Worm (Caenorhabditis elegans): Measurements from ENCODE around the gene T26H5.4.

Gene T26H5.4

ce11 chrV:15483563-15483962 is 35.1 kb upstream of the T26H5.4 start:
- peak; percentile 36 for TF ChIP-seq nhr-85 (tag)
- peak; percentile 37 for TF ChIP-seq snu-23 (GFP tag; optimal IDR thresholded peaks at IDR 0.05)
- no peak for TF ChIP-seq sox-4 (tag; optimal IDR thresholded peaks at IDR 0.05)
- no peak for TF ChIP-seq fkh-10 (GFP tag; optimal IDR thresholded peaks at IDR 0.05)
- TF ChIP-seq nhr-20 (tag; optimal IDR thresholded peaks at IDR 0.05), result peak; percentile 39
- no peak for TF ChIP-seq lin-15B (tag; optimal IDR thresholded peaks at IDR 0.05)
- TF ChIP-seq nhr-90 (tag; optimal IDR thresholded peaks at IDR 0.05; ENCODE audit: poor library complexity), result peak; percentile 16
- no peak for TF ChIP-seq zip-4 (GFP tag; optimal IDR thresholded peaks at IDR 0.05)
- peak in 1 of 2 experiments; percentile 43 for TF ChIP-seq lin-35 (GFP tag; optimal IDR thresholded peaks at IDR 0.05)
- no peak for TF ChIP-seq tbx-2 (tag; optimal IDR thresholded peaks at IDR 0.05)
- peak; percentile 6 for TF ChIP-seq elt-2 (tag; optimal IDR thresholded peaks at IDR 0.05)
- TF ChIP-seq elt-3 (tag; optimal IDR thresholded peaks at IDR 0.05), result peak in 1 of 6 experiments; percentile 9
- TF ChIP-seq blmp-1 (tag; optimal IDR thresholded peaks at IDR 0.05), result peak; percentile 45
- TF ChIP-seq nhr-19 (GFP tag; conservative IDR thresholded peaks at IDR 0.05), result peak; percentile 27; the same call in 1 of the 2 replicates
- peak; percentile 17 for TF ChIP-seq mep-1 (tag; optimal IDR thresholded peaks at IDR 0.05)
- TF ChIP-seq lin-14 (GFP tag; optimal IDR thresholded peaks at IDR 0.05), result peak; percentile 57

- TF ChIP-seq sptf-1 (tag; optimal IDR thresholded peaks at IDR 0.05) (no peak), nhr-11 (tag; optimal IDR thresholded peaks at IDR 0.05) (no peak)
Measured at ce11 chrV:15481374-15481773, 32.9 kb upstream of the T26H5.4 start, which contains the start of gene nhr-150. TSS of gene nhr-150 (minus strand) at chrV:15481465.

- no peak for TF ChIP-seq rnt-1 (tag; optimal IDR thresholded peaks at IDR 0.05)
- TF ChIP-seq sptf-1 (tag; optimal IDR thresholded peaks at IDR 0.05), result no peak
- no peak for TF ChIP-seq snpc-4 (tag; optimal IDR thresholded peaks at IDR 0.05)
- no peak for TF ChIP-seq sox-4 (tag; optimal IDR thresholded peaks at IDR 0.05)
- TF ChIP-seq skn-1 (tag; optimal IDR thresholded peaks at IDR 0.05), result no peak
- TF ChIP-seq pag-3 (tag; optimal IDR thresholded peaks at IDR 0.05; ENCODE audit: borderline replicate concordance, insufficient read depth), result no peak
- TF ChIP-seq nhr-76 (tag; optimal IDR thresholded peaks at IDR 0.05), result no peak
- TF ChIP-seq snu-23 (GFP tag; optimal IDR thresholded peaks at IDR 0.05), result no peak
- TF ChIP-seq F16B12.6 (tag; optimal IDR thresholded peaks at IDR 0.05), result no peak
- TF ChIP-seq C04F5.9 (tag; optimal IDR thresholded peaks at IDR 0.05), result no peak
- no peak for TF ChIP-seq zag-1 (tag; optimal IDR thresholded peaks at IDR 0.05)
- TF ChIP-seq unc-62 (GFP tag; optimal IDR thresholded peaks at IDR 0.05), result no peak
- no peak for TF ChIP-seq nhr-19 (GFP tag; conservative IDR thresholded peaks at IDR 0.05)
- TF ChIP-seq ceh-63 (GFP tag; optimal IDR thresholded peaks at IDR 0.05), result no peak
- no peak for TF ChIP-seq hlh-17 (GFP tag; optimal IDR thresholded peaks at IDR 0.05; ENCODE audit: borderline replicate concordance)
- no peak for TF ChIP-seq lsy-2 (tag; optimal IDR thresholded peaks at IDR 0.05)
- no peak for TF ChIP-seq vab-15 (tag; optimal IDR thresholded peaks at IDR 0.05)
- no peak for TF ChIP-seq xbp-1 (tag; optimal IDR thresholded peaks at IDR 0.05)
Measured at ce11 chrV:15480505-15481075, 32.1 kb upstream of the T26H5.4 start.

ce11 chrV:15479825-15480224 is 31.3 kb upstream of the T26H5.4 start:
- TF ChIP-seq tlp-1 (tag; optimal IDR thresholded peaks at IDR 0.05) (no peak), ceh-88 (GFP tag; IDR thresholded peaks at IDR 0.05) (no peak), lin-39 (tag; optimal IDR thresholded peaks at IDR 0.05) (no peak), alr-1 (tag; optimal IDR thresholded peaks at IDR 0.05; ENCODE audit: borderline replicate concordance) (no peak), blmp-1 (tag; optimal IDR thresholded peaks at IDR 0.05) (no peak), rnt-1 (tag; optimal IDR thresholded peaks at IDR 0.05) (no peak), efl-3 (GFP tag; optimal IDR thresholded peaks at IDR 0.05) (no peak), unc-130 (tag; optimal IDR thresholded peaks at IDR 0.05) (no peak), mef-2 (tag; optimal IDR thresholded peaks at IDR 0.05) (no peak), fos-1 (tag; optimal IDR thresholded peaks at IDR 0.05) (no peak), pag-3 (tag; optimal IDR thresholded peaks at IDR 0.05; ENCODE audit: borderline replicate concordance, insufficient read depth) (no peak)
